Worm (Caenorhabditis elegans) whole organism, L1 larva: Measurements from ENCODE around the gene F34H10.5.

Experiments used
- C16A3.4 ChIP-seq: fragments of 150-350 bp; optimal IDR thresholded peaks from 2 replicates; lab custom pipeline; 2014; ENCODE audit warnings: missing biosample characterization, missing genetic modification characterization
- aha-1 ChIP-seq: fragments of 150-350 bp; optimal IDR thresholded peaks from 2 replicates; lab custom pipeline; 2014; ENCODE audit warnings: missing biosample characterization, missing genetic modification characterization
- alr-1 ChIP-seq: fragments of 200-800 bp; sonication (Bioruptor generic); optimal IDR thresholded peaks from 2 replicates; lab custom pipeline; 2018; ENCODE audit warnings: borderline replicate concordance, mild to moderate bottlenecking, missing genetic modification characterization, missing compliant biosample characterization
- aly-2 ChIP-seq: fragments of 150-350 bp; optimal IDR thresholded peaks from 2 replicates; lab custom pipeline; 2014; ENCODE audit warnings: missing biosample characterization, missing genetic modification characterization
- ama-1 ChIP-seq: fragments of 150-350 bp; optimal IDR thresholded peaks from 2 replicates; lab custom pipeline; 2014
- blmp-1 ChIP-seq: fragments of 150-350 bp; optimal IDR thresholded peaks from 2 replicates; lab custom pipeline; 2014; ENCODE audit warnings: missing biosample characterization, missing genetic modification characterization
- ceh-63 ChIP-seq: fragments of 200-800 bp; sonication (Bioruptor generic); optimal IDR thresholded peaks from 2 replicates; lab custom pipeline; 2018; ENCODE audit warnings: mild to moderate bottlenecking, missing genetic modification characterization, missing compliant biosample characterization
- ceh-82 ChIP-seq, 3 experiments: fragments of 150-350 bp in 1 of 3; sonication (generic microtip) in 2 of 3; optimal IDR thresholded peaks; 2 replicates each; lab custom pipeline; 2014 to 2017; ENCODE audit warnings: missing biosample characterization in 3 of 3, missing genetic modification characterization in 3 of 3
- ceh-88 ChIP-seq: fragments of 200-800 bp; sonication (Bioruptor generic); IDR thresholded peaks from 2 replicates; pipeline ENCODE4 v1.3.6; 2022; ENCODE audit warnings: missing genetic modification characterization, missing compliant biosample characterization
- ceh-90 ChIP-seq: sonication (generic microtip); optimal IDR thresholded peaks from 2 replicates; lab custom pipeline; 2016; ENCODE audit warnings: missing genetic modification characterization, missing compliant biosample characterization
- dsc-1 ChIP-seq: sonication (generic microtip); optimal IDR thresholded peaks from 2 replicates; lab custom pipeline; 2016; ENCODE audit warnings: mild to moderate bottlenecking, missing genetic modification characterization, missing compliant biosample characterization
- efl-1 ChIP-seq, 4 experiments: fragments of 150-350 bp; optimal IDR thresholded peaks in 3 of 4; peaks in 1 of 4; 1 replicate in 1 of 4; 2 replicates in 3 of 4; lab custom pipeline; 2014; ENCODE audit warnings: missing biosample characterization in 2 of 4, missing genetic modification characterization in 2 of 4, missing genetic modification reagents in 2 of 4
- egl-27 ChIP-seq, 2 experiments: fragments of 150-350 bp in 1 of 2; sonication (generic microtip); optimal IDR thresholded peaks; 3 replicates each; lab custom pipeline; 2017 to 2018; ENCODE audit warnings: missing biosample characterization in 2 of 2, missing genetic modification characterization in 2 of 2, missing genetic modification reagents in 2 of 2
- elt-2 ChIP-seq: sonication (generic microtip); optimal IDR thresholded peaks from 2 replicates; lab custom pipeline; 2016; ENCODE audit warnings: missing genetic modification characterization, mild to moderate bottlenecking, inconsistent platforms, missing compliant biosample characterization, missing genetic modification reagents
- ets-5 ChIP-seq: fragments of 200-800 bp; sonication (Bioruptor generic); IDR thresholded peaks from 2 replicates; pipeline ENCODE4 v1.3.6; 2022; ENCODE audit warnings: missing genetic modification characterization, missing compliant biosample characterization
- fkh-10 ChIP-seq: sonication (generic microtip); optimal IDR thresholded peaks from 2 replicates; lab custom pipeline; 2017; ENCODE audit warnings: missing biosample characterization, missing genetic modification reagents, missing genetic modification characterization
- fkh-4 ChIP-seq: sonication (generic microtip); optimal IDR thresholded peaks from 2 replicates; lab custom pipeline; 2016; ENCODE audit warnings: missing compliant biosample characterization, missing genetic modification characterization, borderline replicate concordance
- grh-1 ChIP-seq: fragments of 200-800 bp; sonication (Bioruptor generic); IDR thresholded peaks from 2 replicates; pipeline ENCODE4 v1.3.6; 2022; ENCODE audit warnings: missing genetic modification reagents, missing genetic modification characterization, missing compliant biosample characterization
- hlh-17 ChIP-seq: fragments of 200-800 bp; sonication (Bioruptor generic); optimal IDR thresholded peaks from 2 replicates; lab custom pipeline; 2018; ENCODE audit warnings: missing genetic modification characterization, mild to moderate bottlenecking, missing compliant biosample characterization, moderate library complexity, borderline replicate concordance
- hpl-2 ChIP-seq: fragments of 150-350 bp; optimal IDR thresholded peaks from 2 replicates; lab custom pipeline; 2014; ENCODE audit warnings: missing biosample characterization, missing genetic modification reagents, missing genetic modification characterization
- irx-1 ChIP-seq: sonication (generic microtip); optimal IDR thresholded peaks from 2 replicates; lab custom pipeline; 2016; ENCODE audit warnings: missing genetic modification characterization, missing compliant biosample characterization
- jun-1 ChIP-seq: fragments of 150-350 bp; optimal IDR thresholded peaks from 2 replicates; lab custom pipeline; 2014; ENCODE audit warnings: missing biosample characterization, missing genetic modification reagents, missing genetic modification characterization
- lin-13 ChIP-seq: fragments of 150-350 bp; optimal IDR thresholded peaks from 2 replicates; lab custom pipeline; 2014; ENCODE audit warnings: missing biosample characterization, missing genetic modification reagents, missing genetic modification characterization
- lir-3 ChIP-seq: sonication (generic microtip); optimal IDR thresholded peaks from 2 replicates; lab custom pipeline; 2016; ENCODE audit warnings: mild to moderate bottlenecking, missing genetic modification characterization, moderate library complexity, missing compliant biosample characterization; ENCODE audit not compliant: poor library complexity
- mdl-1 ChIP-seq, 2 experiments: fragments of 150-350 bp; optimal IDR thresholded peaks; 2 replicates each; lab custom pipeline; 2014 to 2017; ENCODE audit warnings: missing biosample characterization in 2 of 2, missing genetic modification characterization in 2 of 2, inconsistent platforms in 1 of 2
- mef-2 ChIP-seq: fragments of 150-350 bp; optimal IDR thresholded peaks from 2 replicates; lab custom pipeline; 2014; ENCODE audit warnings: missing biosample characterization, missing genetic modification characterization
- mep-1 ChIP-seq: fragments of 150-350 bp; optimal IDR thresholded peaks from 2 replicates; lab custom pipeline; 2014; ENCODE audit warnings: missing biosample characterization, missing genetic modification characterization
- nhr-12 ChIP-seq: sonication (generic microtip); optimal IDR thresholded peaks from 2 replicates; lab custom pipeline; 2017; ENCODE audit warnings: missing biosample characterization, missing genetic modification characterization
- nhr-19 ChIP-seq: fragments of 200-800 bp; sonication (Bioruptor generic); conservative IDR thresholded peaks from 2 replicates; pipeline ENCODE4 v1.3.6; 2022; ENCODE audit warnings: missing genetic modification characterization, missing compliant biosample characterization
- nhr-237 ChIP-seq: fragments of 150-350 bp; optimal IDR thresholded peaks from 2 replicates; lab custom pipeline; 2014; ENCODE audit warnings: missing biosample characterization, missing genetic modification characterization
- nhr-71 ChIP-seq: sonication (generic microtip); optimal IDR thresholded peaks from 2 replicates; lab custom pipeline; 2016; ENCODE audit warnings: mild to moderate bottlenecking, missing genetic modification characterization, moderate library complexity, missing compliant biosample characterization
- nhr-76 ChIP-seq: sonication (generic microtip); optimal IDR thresholded peaks from 2 replicates; lab custom pipeline; 2017; ENCODE audit warnings: missing biosample characterization, missing genetic modification characterization
- nhr-77 ChIP-seq: fragments of 150-350 bp; optimal IDR thresholded peaks from 2 replicates; lab custom pipeline; 2014; ENCODE audit warnings: missing biosample characterization, missing genetic modification characterization
- pag-3 ChIP-seq: sonication (generic microtip); optimal IDR thresholded peaks from 2 replicates; lab custom pipeline; 2017; ENCODE audit warnings: missing genetic modification characterization, mild to moderate bottlenecking, missing compliant biosample characterization, antibody characterized with exemption, borderline replicate concordance; ENCODE audit not compliant: insufficient read depth
- pax-3 ChIP-seq: fragments of 200-800 bp; sonication (Bioruptor generic); optimal IDR thresholded peaks from 2 replicates; lab custom pipeline; 2018; ENCODE audit warnings: mild to moderate bottlenecking, missing genetic modification characterization, moderate library complexity, missing compliant biosample characterization
- pqm-1 ChIP-seq: sonication (generic microtip); optimal IDR thresholded peaks from 3 replicates; lab custom pipeline; 2017; ENCODE audit warnings: missing biosample characterization, missing genetic modification characterization
- rnt-1 ChIP-seq: sonication (generic microtip); optimal IDR thresholded peaks from 2 replicates; lab custom pipeline; 2016; ENCODE audit warnings: mild to moderate bottlenecking, missing genetic modification characterization, moderate library complexity, missing compliant biosample characterization
- snpc-4 ChIP-seq: fragments of 150-350 bp; optimal IDR thresholded peaks from 2 replicates; lab custom pipeline; 2014; ENCODE audit warnings: missing biosample characterization, missing genetic modification characterization
- tbx-2 ChIP-seq: sonication (generic microtip); optimal IDR thresholded peaks from 2 replicates; lab custom pipeline; 2016; ENCODE audit warnings: missing genetic modification characterization, missing compliant biosample characterization
- tlp-1 ChIP-seq: fragments of 150-350 bp; optimal IDR thresholded peaks from 2 replicates; lab custom pipeline; 2014; ENCODE audit warnings: missing biosample characterization, missing genetic modification characterization
- unc-30 ChIP-seq: sonication (generic microtip); optimal IDR thresholded peaks from 2 replicates; lab custom pipeline; 2017; ENCODE audit warnings: missing biosample characterization, missing genetic modification characterization
- xbp-1 ChIP-seq: sonication (generic microtip); optimal IDR thresholded peaks from 2 replicates; lab custom pipeline; 2016; ENCODE audit warnings: missing genetic modification characterization, missing compliant biosample characterization
- zag-1 ChIP-seq: fragments of 150-350 bp; optimal IDR thresholded peaks from 2 replicates; lab custom pipeline; 2014; ENCODE audit warnings: missing biosample characterization, missing genetic modification characterization
- zip-4 ChIP-seq: fragments of 200-800 bp; sonication (Bioruptor generic); optimal IDR thresholded peaks from 2 replicates; lab custom pipeline; 2018; ENCODE audit warnings: mild to moderate bottlenecking, missing genetic modification characterization, moderate library complexity, missing compliant biosample characterization

Gene F34H10.5

ce11 chrX:9635376-9635775 lies at the start of gene F34H10.5:
Gene F34H10.5, plus strand, starts transcription at chrX:9635676.
- TF ChIP-seq mdl-1 (tag; optimal IDR thresholded peaks at IDR 0.05; lab: Kevin White, UChicago) (no peak), ama-1 (no peak), pax-3 (tag; lab: Kevin White, UChicago) (no peak), egl-27 (tag; optimal IDR thresholded peaks at IDR 0.05; lab: Kevin White, UChicago) (no peak), nhr-76 (tag; lab: Kevin White, UChicago) (no peak), ets-5 (GFP tag; lab: Robert Waterston, UW) (no peak), efl-1 (optimal IDR thresholded peaks at IDR 0.05; lab: Kevin White, UChicago) (no peak), efl-1 (GFP tag; optimal IDR thresholded peaks at IDR 0.05 in 1 of 2; lab: Kevin White, UChicago) (no peak), aly-2 (no peak), jun-1 (tag; lab: Kevin White, UChicago) (no peak), mef-2 (tag; lab: Kevin White, UChicago) (no peak), unc-30 (tag; lab: Kevin White, UChicago) (no peak), lin-13 (GFP tag; lab: Kevin White, UChicago) (no peak), nhr-19 (no peak)

- no peak for TF ChIP-seq hpl-2
- no peak for TF ChIP-seq aha-1 (tag; lab: Kevin White, UChicago)
- no peak for TF ChIP-seq ceh-90 (tag; lab: Kevin White, UChicago)
- TF ChIP-seq pag-3 (tag; lab: Kevin White, UChicago): no peak
- TF ChIP-seq mep-1 (tag; lab: Kevin White, UChicago): no peak
- no peak for TF ChIP-seq jun-1 (tag; lab: Kevin White, UChicago)
- TF ChIP-seq lir-3 (tag; lab: Kevin White, UChicago): no peak
- no peak for TF ChIP-seq fkh-10 (GFP tag; lab: Kevin White, UChicago)
Measured at ce11 chrX:9587642-9588041, 47.8 kb upstream of the F34H10.5 start, which contains the start of gene gpx-3. Gene gpx-3, plus strand, starts transcription at chrX:9587942.

ce11 chrX:9589123-9589522 lies 46.4 kb upstream of the F34H10.5 start, which contains the start of gene del-8:
Gene del-8, plus strand, starts transcription at chrX:9589423.
- TF ChIP-seq pqm-1 (tag; lab: Kevin White, UChicago): no peak
- no peak for TF ChIP-seq alr-1 (tag; lab: Kevin White, UChicago)
- TF ChIP-seq rnt-1 (tag; lab: Kevin White, UChicago): no peak
- no peak for TF ChIP-seq nhr-237 (tag; lab: Kevin White, UChicago)
- TF ChIP-seq ceh-82 (tag; optimal IDR thresholded peaks at IDR 0.05; lab: Kevin White, UChicago): no peak
- TF ChIP-seq ceh-63 (GFP tag; lab: Kevin White, UChicago): no peak
- TF ChIP-seq nhr-12: no peak
- no peak for TF ChIP-seq tlp-1 (tag; lab: Kevin White, UChicago)
- no peak for TF ChIP-seq hpl-2
- TF ChIP-seq ceh-88 (GFP tag; lab: Robert Waterston, UW): no peak
- no peak for TF ChIP-seq irx-1

DNA sequence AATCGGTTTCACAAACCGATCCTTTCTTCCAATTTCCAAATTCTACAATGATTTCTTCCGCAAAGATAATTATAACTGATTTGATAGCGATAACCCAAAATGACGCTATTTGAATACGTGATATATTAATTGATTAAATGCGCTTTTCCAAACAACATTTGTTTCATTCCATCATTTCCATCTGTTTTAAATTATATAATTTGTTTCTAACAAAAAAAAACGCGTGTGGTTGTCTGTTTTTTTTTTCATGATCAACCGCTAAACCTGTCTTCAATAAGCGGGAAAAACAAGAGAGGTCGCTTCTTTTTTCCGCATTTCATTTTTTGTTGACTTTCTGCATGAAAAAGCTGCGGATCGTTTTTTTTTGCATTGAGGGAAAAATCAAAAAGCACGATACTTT lies 38.2 kb upstream of the F34H10.5 start:
- TF ChIP-seq efl-1 (optimal IDR thresholded peaks at IDR 0.05; lab: Kevin White, UChicago) (no peak), efl-1 (GFP tag; optimal IDR thresholded peaks at IDR 0.05 in 1 of 2; lab: Kevin White, UChicago) (peak in 1 of 2 experiments; percentile 21), snpc-4 (tag; lab: Kevin White, UChicago) (no peak), fkh-4 (tag; lab: Kevin White, UChicago) (peak; percentile 75), dsc-1 (peak; percentile 94), nhr-71 (no peak)

DNA sequence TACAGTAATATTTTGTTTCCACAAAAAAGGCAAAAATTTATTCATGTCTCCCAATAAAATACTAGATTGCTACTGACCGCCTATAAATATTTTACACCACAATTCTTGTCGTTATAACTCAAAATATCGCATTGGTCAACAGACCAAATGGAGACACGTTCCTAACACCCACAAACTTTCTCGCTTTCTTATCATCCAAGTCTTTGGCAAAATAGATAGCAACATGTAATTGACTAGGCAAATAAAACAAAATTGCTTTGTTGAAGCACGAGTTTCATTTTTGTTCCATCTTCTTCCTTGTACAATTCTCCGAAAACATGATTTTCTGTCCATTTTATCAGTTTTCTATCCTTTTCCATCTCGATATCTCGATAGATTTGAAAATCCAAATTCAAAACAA lies 32.9 kb upstream of the F34H10.5 start:
- TF ChIP-seq C16A3.4 (tag; lab: Kevin White, UChicago) (no peak), nhr-77 (tag; lab: Kevin White, UChicago) (no peak), elt-2 (peak; percentile 12), blmp-1 (tag; lab: Kevin White, UChicago) (peak; percentile 16), aha-1 (tag; lab: Kevin White, UChicago) (no peak), hlh-17 (GFP tag; lab: Kevin White, UChicago) (no peak), zip-4 (GFP tag; lab: Kevin White, UChicago) (no peak), xbp-1 (tag; lab: Kevin White, UChicago) (no peak), tlp-1 (tag; lab: Kevin White, UChicago) (no peak), fkh-4 (tag; lab: Kevin White, UChicago) (no peak), nhr-237 (tag; lab: Kevin White, UChicago) (no peak), zag-1 (no peak), tbx-2 (tag; lab: Kevin White, UChicago) (no peak), mdl-1 (tag; optimal IDR thresholded peaks at IDR 0.05; lab: Kevin White, UChicago) (no peak), unc-30 (tag; lab: Kevin White, UChicago) (no peak), grh-1 (GFP tag; lab: Robert Waterston, UW) (no peak), nhr-12 (no peak)
